Worm (Caenorhabditis elegans): ENCODE measurements around the gene daf-3.

ce11 chrX:845443-845842 lies 20.2 kb upstream of the daf-3 start:
- TF ChIP-seq lin-15B (tag; optimal IDR thresholded peaks at IDR 0.05) (no peak), jun-1 (tag; optimal IDR thresholded peaks at IDR 0.05) (no peak), elt-3 (tag; optimal IDR thresholded peaks at IDR 0.05) (no peak), fos-1 (tag; optimal IDR thresholded peaks at IDR 0.05) (no peak), lsy-2 (tag; optimal IDR thresholded peaks at IDR 0.05) (no peak), ama-1 (optimal IDR thresholded peaks at IDR 0.05) (no peak), efl-1 (optimal IDR thresholded peaks at IDR 0.05) (no peak), efl-1 (GFP tag; optimal IDR thresholded peaks at IDR 0.05 in 1 of 2) (no peak), tlp-1 (tag; optimal IDR thresholded peaks at IDR 0.05) (no peak), ztf-11 (tag; optimal IDR thresholded peaks at IDR 0.05) (no peak), lin-13 (GFP tag; optimal IDR thresholded peaks at IDR 0.05) (no peak), fkh-10 (GFP tag; optimal IDR thresholded peaks at IDR 0.05) (no peak), ets-5 (GFP tag; IDR thresholded peaks at IDR 0.05) (no peak), mdl-1 (tag; optimal IDR thresholded peaks at IDR 0.05) (no peak), ceh-82 (tag; optimal IDR thresholded peaks at IDR 0.05) (no peak)

Data from whole organism, L1 larva.